Fruit fly (Drosophila melanogaster) whole organism, embryonic: ENCODE data around the gene BtbVII.
A peak's percentile ranks its signal among the peaks of the same experiment; 100 is the strongest.

Source experiments
- Bdp1 ChIP-seq: fragments of 200-800 bp; sonication (Bioruptor generic); optimal IDR thresholded peaks from 3 replicates; lab custom pipeline; 2016; ENCODE audit warnings: missing biosample characterization, missing genetic modification characterization
- BtbVII ChIP-seq: fragments of 200-800 bp; sonication (Bioruptor generic); optimal IDR thresholded peaks from 3 replicates; lab custom pipeline; 2017; ENCODE audit warnings: missing biosample characterization, mild to moderate bottlenecking, missing genetic modification characterization
- CG12071 ChIP-seq: fragments of 200-800 bp; sonication (Bioruptor generic); optimal IDR thresholded peaks from 3 replicates; lab custom pipeline; 2018; ENCODE audit warnings: missing biosample characterization, mild to moderate bottlenecking, missing genetic modification characterization
- CG12104 ChIP-seq: fragments of 200-800 bp; sonication (Bioruptor generic); optimal IDR thresholded peaks from 3 replicates; lab custom pipeline; 2016; ENCODE audit warnings: missing biosample characterization, missing genetic modification characterization
- CG12299 ChIP-seq: fragments of 200-800 bp; sonication (Bioruptor generic); optimal IDR thresholded peaks from 2 replicates; lab custom pipeline; 2018; ENCODE audit warnings: missing biosample characterization, mild to moderate bottlenecking, missing genetic modification characterization
- CG12744 ChIP-seq: fragments of 200-800 bp; sonication (Bioruptor generic); optimal IDR thresholded peaks from 2 replicates; lab custom pipeline; 2016; ENCODE audit warnings: missing biosample characterization, missing genetic modification characterization
- CG15601 ChIP-seq: fragments of 200-800 bp; sonication (Bioruptor generic); optimal IDR thresholded peaks from 3 replicates; lab custom pipeline; 2019; ENCODE audit warnings: missing biosample characterization, mild to moderate bottlenecking, missing genetic modification characterization, moderate library complexity
- CG16813 ChIP-seq: fragments of 200-800 bp; sonication (Bioruptor generic); IDR thresholded peaks from 3 replicates; pipeline ENCODE4 v1.3.6; 2022; ENCODE audit warnings: missing biosample characterization, missing genetic modification characterization; ENCODE audit not compliant: partially characterized antibody
- CG16863 ChIP-seq: fragments of 200-800 bp; sonication (Bioruptor generic); optimal IDR thresholded peaks from 3 replicates; lab custom pipeline; 2016; ENCODE audit warnings: missing biosample characterization, missing genetic modification characterization
- CG17385 ChIP-seq: fragments of 200-800 bp; sonication (Bioruptor generic); optimal IDR thresholded peaks from 3 replicates; lab custom pipeline; 2018; ENCODE audit warnings: missing biosample characterization, mild to moderate bottlenecking, missing genetic modification characterization
- CG18619 ChIP-seq: fragments of 200-800 bp; sonication (Bioruptor generic); optimal IDR thresholded peaks from 3 replicates; lab custom pipeline; 2017; ENCODE audit warnings: missing biosample characterization, mild to moderate bottlenecking, missing genetic modification characterization
- CG34224 ChIP-seq: fragments of 200-800 bp; sonication (Bioruptor generic); IDR thresholded peaks from 3 replicates; pipeline ENCODE4 v1.3.6; 2022; ENCODE audit warnings: missing biosample characterization, missing genetic modification characterization; ENCODE audit not compliant: partially characterized antibody
- CG4282 ChIP-seq: fragments of 200-800 bp; sonication (Bioruptor generic); optimal IDR thresholded peaks from 2 replicates; lab custom pipeline; 2016; ENCODE audit warnings: missing biosample characterization, missing genetic modification characterization
- CG4854 ChIP-seq: fragments of 200-800 bp; sonication (Bioruptor generic); optimal IDR thresholded peaks from 2 replicates; lab custom pipeline; 2016; ENCODE audit warnings: missing biosample characterization, missing genetic modification characterization, inconsistent platforms
- CG5953 ChIP-seq: fragments of 200-800 bp; sonication (Bioruptor generic); IDR thresholded peaks from 2 replicates; pipeline ENCODE4 v1.3.6; 2022; ENCODE audit warnings: missing biosample characterization, missing genetic modification characterization
- CG6765 ChIP-seq: fragments of 200-800 bp; sonication (Bioruptor generic); optimal IDR thresholded peaks from 3 replicates; lab custom pipeline; 2017; ENCODE audit warnings: missing biosample characterization, mild to moderate bottlenecking, missing genetic modification characterization
- CG6854 ChIP-seq: fragments of 200-800 bp; sonication (Bioruptor generic); optimal IDR thresholded peaks from 3 replicates; lab custom pipeline; 2017; ENCODE audit warnings: missing biosample characterization, mild to moderate bottlenecking, missing genetic modification characterization
- CG7839 ChIP-seq: fragments of 200-800 bp; sonication (Bioruptor generic); optimal IDR thresholded peaks from 3 replicates; lab custom pipeline; 2018; ENCODE audit warnings: missing biosample characterization, mild to moderate bottlenecking, missing genetic modification characterization, moderate library complexity
- CG8478 ChIP-seq: fragments of >200 bp; optimal IDR thresholded peaks from 2 replicates; lab custom pipeline; 2018
- CG9609 ChIP-seq: fragments of 200-800 bp; sonication (Bioruptor generic); optimal IDR thresholded peaks from 3 replicates; lab custom pipeline; 2016; ENCODE audit warnings: missing biosample characterization, missing genetic modification characterization
- CkIIα-i1 ChIP-seq: fragments of 200-800 bp; sonication (Bioruptor generic); IDR thresholded peaks from 2 replicates; pipeline ENCODE4 v1.3.6; 2022; ENCODE audit warnings: missing biosample characterization, missing genetic modification characterization
- Dbx ChIP-seq: fragments of 200-800 bp; sonication (Bioruptor generic); IDR thresholded peaks from 3 replicates; pipeline ENCODE4 v1.3.6; 2022; ENCODE audit warnings: missing biosample characterization, missing genetic modification characterization
- ERR ChIP-seq: fragments of 200-800 bp; sonication (Bioruptor generic); optimal IDR thresholded peaks from 2 replicates; lab custom pipeline; 2016; ENCODE audit warnings: missing biosample characterization, missing genetic modification characterization
- Hey ChIP-seq: fragments of 200-800 bp; sonication (Bioruptor generic); optimal IDR thresholded peaks from 3 replicates; lab custom pipeline; 2018; ENCODE audit warnings: missing biosample characterization, mild to moderate bottlenecking, missing genetic modification characterization
- HmgZ ChIP-seq: fragments of 200-800 bp; sonication (Bioruptor generic); optimal IDR thresholded peaks from 2 replicates; lab custom pipeline; 2018; ENCODE audit warnings: missing biosample characterization, mild to moderate bottlenecking, missing genetic modification characterization
- Hr39 ChIP-seq: fragments of >200 bp; optimal IDR thresholded peaks from 2 replicates; lab custom pipeline; 2017
- Kr ChIP-seq: fragments of 200-800 bp; sonication (Bioruptor generic); optimal IDR thresholded peaks from 2 replicates; lab custom pipeline; 2017; ENCODE audit warnings: missing biosample characterization, mild to moderate bottlenecking, missing genetic modification characterization
- Lhr ChIP-seq: fragments of 200-800 bp; sonication (Bioruptor generic); optimal IDR thresholded peaks from 3 replicates; lab custom pipeline; 2017; ENCODE audit warnings: mild to moderate bottlenecking, missing biosample characterization, missing genetic modification reagents, missing genetic modification characterization
- Mad ChIP-seq: fragments of 200-800 bp; sonication (Bioruptor generic); optimal IDR thresholded peaks from 2 replicates; lab custom pipeline; 2016; ENCODE audit warnings: missing biosample characterization, missing genetic modification characterization
- NC2α ChIP-seq: fragments of 200-800 bp; sonication (Bioruptor generic); optimal IDR thresholded peaks from 2 replicates; lab custom pipeline; 2016; ENCODE audit warnings: missing biosample characterization, missing genetic modification characterization
- Opbp ChIP-seq: fragments of 200-800 bp; sonication (Bioruptor generic); IDR thresholded peaks from 3 replicates; pipeline ENCODE4 v1.3.6; 2022; ENCODE audit warnings: missing biosample characterization, missing genetic modification characterization; ENCODE audit not compliant: partially characterized antibody
- Scr ChIP-seq: fragments of 200-800 bp; sonication (Bioruptor generic); IDR thresholded peaks from 2 replicates; pipeline ENCODE4 v1.3.6; 2022; ENCODE audit warnings: missing biosample characterization, missing genetic modification characterization; ENCODE audit not compliant: partially characterized antibody
- al ChIP-seq: fragments of 200-800 bp; sonication (Bioruptor generic); IDR thresholded peaks from 2 replicates; pipeline ENCODE4 v1.3.6; 2022; ENCODE audit warnings: missing biosample characterization, missing genetic modification characterization
- ap ChIP-seq: fragments of 200-800 bp; sonication (Bioruptor generic); IDR thresholded peaks from 2 replicates; pipeline ENCODE4 v1.3.6; 2022; ENCODE audit warnings: missing biosample characterization, missing genetic modification characterization
- bsh ChIP-seq, 2 experiments: fragments of 200-800 bp; sonication (Bioruptor generic); optimal IDR thresholded peaks; 2 replicates each; lab custom pipeline; 2017 to 2018; ENCODE audit warnings: mild to moderate bottlenecking in 2 of 2, missing biosample characterization in 2 of 2, missing genetic modification characterization in 2 of 2, moderate library complexity in 1 of 2
- cad ChIP-seq: fragments of >200 bp; optimal IDR thresholded peaks from 2 replicates; lab custom pipeline; 2017; ENCODE audit warnings: missing biosample characterization, missing genetic modification characterization
- cwo ChIP-seq: fragments of 200-800 bp; sonication (Bioruptor generic); optimal IDR thresholded peaks from 3 replicates; lab custom pipeline; 2017; ENCODE audit warnings: missing biosample characterization, missing genetic modification characterization, mild to moderate bottlenecking, moderate library complexity, missing genetic modification reagents
- gcm2 ChIP-seq: fragments of 200-800 bp; sonication (Bioruptor generic); optimal IDR thresholded peaks from 2 replicates; lab custom pipeline; 2016; ENCODE audit warnings: missing biosample characterization, missing genetic modification characterization
- jing ChIP-seq: fragments of 200-800 bp; sonication (Bioruptor generic); optimal IDR thresholded peaks from 2 replicates; lab custom pipeline; 2018; ENCODE audit warnings: missing biosample characterization, mild to moderate bottlenecking, missing genetic modification characterization
- kni ChIP-seq: fragments of 200-800 bp; sonication (Bioruptor generic); optimal IDR thresholded peaks from 3 replicates; lab custom pipeline; 2017; ENCODE audit warnings: mild to moderate bottlenecking, missing biosample characterization, missing genetic modification reagents, missing genetic modification characterization
- lov ChIP-seq, 2 experiments: fragments of 200-800 bp in 1 of 2; fragments of >200 bp in 1 of 2; sonication (Bioruptor generic) in 1 of 2; IDR thresholded peaks in 1 of 2; optimal IDR thresholded peaks in 1 of 2; 2 replicates in 1 of 2; 3 replicates in 1 of 2; pipeline versions ENCODE4 v1.3.6 to Lab custom; 2017 to 2022; ENCODE audit warnings: missing biosample characterization in 1 of 2, missing genetic modification characterization in 1 of 2
- mld ChIP-seq: fragments of 200-800 bp; sonication (Bioruptor generic); IDR thresholded peaks from 3 replicates; pipeline ENCODE4 v1.3.6; 2022; ENCODE audit warnings: missing biosample characterization, missing genetic modification characterization; ENCODE audit not compliant: partially characterized antibody
- phol ChIP-seq: fragments of 200-800 bp; sonication (Bioruptor generic); optimal IDR thresholded peaks from 3 replicates; lab custom pipeline; 2018; ENCODE audit warnings: missing biosample characterization, mild to moderate bottlenecking, missing genetic modification characterization, moderate library complexity
- ro ChIP-seq: fragments of 200-800 bp; sonication (Bioruptor generic); IDR thresholded peaks from 2 replicates; pipeline ENCODE4 v1.3.6; 2022; ENCODE audit warnings: missing biosample characterization, missing genetic modification characterization
- schlank ChIP-seq: fragments of 200-800 bp; sonication (Bioruptor generic); optimal IDR thresholded peaks from 2 replicates; lab custom pipeline; 2018; ENCODE audit warnings: missing biosample characterization, mild to moderate bottlenecking, missing genetic modification characterization
- scrt ChIP-seq: fragments of 200-800 bp; sonication (Bioruptor generic); optimal IDR thresholded peaks from 2 replicates; lab custom pipeline; 2018; ENCODE audit warnings: missing biosample characterization, mild to moderate bottlenecking, missing genetic modification characterization, moderate library complexity
- stc ChIP-seq: fragments of 200-800 bp; sonication (Bioruptor generic); IDR thresholded peaks from 2 replicates; pipeline ENCODE4 v1.3.6; 2022; ENCODE audit warnings: missing biosample characterization, missing genetic modification characterization
- tio ChIP-seq: fragments of 200-800 bp; sonication (Bioruptor generic); optimal IDR thresholded peaks from 2 replicates; lab custom pipeline; 2017; ENCODE audit warnings: missing biosample characterization, missing genetic modification characterization, inconsistent platforms
- vfl ChIP-seq: fragments of 200-800 bp; sonication (Bioruptor generic); optimal IDR thresholded peaks from 2 replicates; lab custom pipeline; 2016; ENCODE audit warnings: missing biosample characterization, missing genetic modification characterization
- zen2 ChIP-seq: fragments of 200-800 bp; sonication (Bioruptor generic); IDR thresholded peaks from 3 replicates; pipeline ENCODE4 v1.3.6; 2022; ENCODE audit warnings: missing biosample characterization, missing genetic modification characterization; ENCODE audit not compliant: partially characterized antibody
- zfh2 ChIP-seq: fragments of 200-800 bp; sonication (Bioruptor generic); optimal IDR thresholded peaks from 2 replicates; lab custom pipeline; 2016; ENCODE audit warnings: missing biosample characterization, missing genetic modification characterization

Gene BtbVII

DNA sequence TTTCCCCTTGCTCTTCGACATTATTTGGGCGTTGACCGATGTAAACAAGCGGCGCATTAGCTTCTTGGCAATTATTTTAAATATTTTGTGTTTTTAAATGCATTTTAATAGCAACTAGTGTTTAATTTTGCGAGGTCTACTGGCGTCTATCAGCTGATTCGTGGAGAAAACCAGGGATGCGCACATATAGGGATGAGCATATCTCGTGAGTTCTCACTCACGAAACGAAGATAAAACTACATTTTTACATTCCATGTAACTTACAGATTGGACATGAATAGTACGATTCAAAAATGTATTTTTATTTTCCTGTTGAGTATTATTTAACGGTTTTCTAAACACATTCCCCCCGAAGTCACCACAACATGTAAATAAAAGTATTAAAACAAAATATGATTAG lies 49.0 kb downstream of the BtbVII start, which contains the start of gene CG14966 (continued):
- TF ChIP-seq lov (optimal IDR thresholded peaks at IDR 0.05; lab: Kevin White, UChicago) (no peak), lov (GFP tag; IDR thresholded peaks at IDR 0.05; lab: Robert Waterston, UW) (no peak), CG6854 (no peak), Mad (GFP tag; lab: Kevin White, UChicago) (peak; percentile 47), ro (GFP tag; lab: Robert Waterston, UW) (no peak), CG12299 (no peak), ERR (GFP tag; lab: Kevin White, UChicago) (peak; percentile 25), tio (GFP tag; lab: Kevin White, UChicago) (no peak), Opbp (peak; percentile 87), CG12104 (no peak), CG18619 (GFP tag; lab: Kevin White, UChicago) (no peak), Dbx (GFP tag; lab: Robert Waterston, UW) (peak; percentile 57; the same call in 2 of the 3 replicates), CG7839 (tag; lab: Kevin White, UChicago) (peak; percentile 23), CG17385 (GFP tag; lab: Kevin White, UChicago) (no peak), Kr (GFP tag; lab: Kevin White, UChicago) (no peak), CG6765 (no peak), CG5953 (GFP tag; lab: Robert Waterston, UW) (no peak), CG4282 (GFP tag; lab: Kevin White, UChicago) (no peak), HmgZ (tag; lab: Kevin White, UChicago) (peak; percentile 69), CG12071 (GFP tag; lab: Kevin White, UChicago) (no peak), Hey (tag; lab: Kevin White, UChicago) (no peak), CG4854 (peak; percentile 19), CG34224 (peak; percentile 90), CG15601 (tag; lab: Kevin White, UChicago) (no peak), Bdp1 (GFP tag; lab: Kevin White, UChicago) (no peak), bsh (GFP tag; optimal IDR thresholded peaks at IDR 0.05; lab: Kevin White, UChicago) (no peak), jing (GFP tag; lab: Kevin White, UChicago) (no peak), kni (GFP tag; lab: Kevin White, UChicago) (peak; percentile 20), cad (GFP tag; lab: Kevin White, UChicago) (no peak), CG8478 (no peak), scrt (peak; percentile 96), al (GFP tag; lab: Robert Waterston, UW) (no peak), zen2 (GFP tag; lab: Robert Waterston, UW) (peak; percentile 80), stc (GFP tag; lab: Robert Waterston, UW) (no peak), Hr39 (lab: Kevin White, UChicago) (no peak), Lhr (GFP tag; lab: Kevin White, UChicago) (no peak), cwo (GFP tag; lab: Kevin White, UChicago) (no peak), NC2α (GFP tag; lab: Kevin White, UChicago) (no peak), CkIIα-i1 (GFP tag; lab: Robert Waterston, UW) (no peak), phol (peak; percentile 35), CG16813 (peak; percentile 91), Scr (peak; percentile 89), BtbVII (no peak), ap (GFP tag; lab: Robert Waterston, UW) (no peak), schlank (tag; lab: Kevin White, UChicago) (no peak), vfl (GFP tag; lab: Kevin White, UChicago) (peak; percentile 28), zfh2 (GFP tag; lab: Kevin White, UChicago) (peak; percentile 22), gcm2 (GFP tag; lab: Kevin White, UChicago) (no peak), CG16863 (GFP tag; lab: Kevin White, UChicago) (no peak), CG12744 (no peak), CG9609 (GFP tag; lab: Kevin White, UChicago) (no peak), mld (peak; percentile 78; the same call in 2 of the 3 replicates)
